Fruit fly (Drosophila melanogaster) whole organism, embryonic: ENCODE results near the gene CG14395.

Source experiments
- CG1024 ChIP-seq: fragments of 200-800 bp; sonication (Bioruptor generic); IDR thresholded peaks from 2 replicates; pipeline ENCODE4 v1.3.6; 2022; ENCODE audit warnings: missing biosample characterization, missing genetic modification characterization
- CG10431 ChIP-seq: fragments of 200-800 bp; sonication (Bioruptor generic); optimal IDR thresholded peaks from 3 replicates; lab custom pipeline; 2018; ENCODE audit warnings: missing biosample characterization, mild to moderate bottlenecking, missing genetic modification characterization
- CG11093 ChIP-seq: fragments of 200-800 bp; sonication (Bioruptor generic); IDR thresholded peaks from 3 replicates; pipeline ENCODE4 v1.3.6; 2022; ENCODE audit warnings: missing biosample characterization, missing genetic modification characterization
- CG11247 ChIP-seq: fragments of 200-800 bp; sonication (Bioruptor generic); IDR thresholded peaks from 2 replicates; pipeline ENCODE4 v1.3.6; 2022; ENCODE audit warnings: missing biosample characterization, missing genetic modification characterization
- CG12104 ChIP-seq: fragments of 200-800 bp; sonication (Bioruptor generic); optimal IDR thresholded peaks from 3 replicates; lab custom pipeline; 2016; ENCODE audit warnings: missing biosample characterization, missing genetic modification characterization
- CG12391 ChIP-seq: fragments of 200-800 bp; sonication (Bioruptor generic); optimal IDR thresholded peaks from 3 replicates; lab custom pipeline; 2018; ENCODE audit warnings: missing biosample characterization, mild to moderate bottlenecking, missing genetic modification characterization, moderate library complexity
- CG14014 ChIP-seq: fragments of 200-800 bp; sonication (Bioruptor generic); IDR thresholded peaks from 2 replicates; pipeline ENCODE4 v1.3.6; 2022; ENCODE audit warnings: missing biosample characterization, missing genetic modification characterization
- CG15479 ChIP-seq: fragments of 200-800 bp; sonication (Bioruptor generic); optimal IDR thresholded peaks from 3 replicates; lab custom pipeline; 2019; ENCODE audit warnings: missing biosample characterization, mild to moderate bottlenecking, missing genetic modification characterization, moderate library complexity
- CG18476 ChIP-seq: fragments of 200-800 bp; sonication (Bioruptor generic); optimal IDR thresholded peaks from 2 replicates; lab custom pipeline; 2016; ENCODE audit warnings: missing biosample characterization, mild to moderate bottlenecking, missing genetic modification characterization
- CG2116 ChIP-seq: fragments of 200-800 bp; sonication (Bioruptor generic); optimal IDR thresholded peaks from 3 replicates; lab custom pipeline; 2018; ENCODE audit warnings: missing biosample characterization, mild to moderate bottlenecking, missing genetic modification characterization
- CG2202 ChIP-seq: fragments of 200-800 bp; sonication (Bioruptor generic); optimal IDR thresholded peaks from 2 replicates; lab custom pipeline; 2018; ENCODE audit warnings: missing biosample characterization, mild to moderate bottlenecking, missing genetic modification characterization
- CG2875 ChIP-seq: fragments of 200-800 bp; sonication (Bioruptor generic); optimal IDR thresholded peaks from 2 replicates; lab custom pipeline; 2017; ENCODE audit warnings: missing biosample characterization, mild to moderate bottlenecking, missing genetic modification characterization, missing genetic modification reagents
- CG33213 ChIP-seq: fragments of 200-800 bp; sonication (Bioruptor generic); optimal IDR thresholded peaks from 3 replicates; lab custom pipeline; 2016; ENCODE audit warnings: missing biosample characterization, missing genetic modification characterization
- CG43689 ChIP-seq: fragments of 200-800 bp; sonication (Bioruptor generic); IDR thresholded peaks from 2 replicates; pipeline ENCODE4 v1.3.6; 2022; ENCODE audit warnings: missing biosample characterization, missing genetic modification characterization
- CG4730 ChIP-seq: fragments of 200-800 bp; sonication (Bioruptor generic); IDR thresholded peaks from 2 replicates; pipeline ENCODE4 v1.3.6; 2022; ENCODE audit warnings: missing biosample characterization, missing genetic modification characterization
- CG5953 ChIP-seq: fragments of 200-800 bp; sonication (Bioruptor generic); IDR thresholded peaks from 2 replicates; pipeline ENCODE4 v1.3.6; 2022; ENCODE audit warnings: missing biosample characterization, missing genetic modification characterization
- CG6765 ChIP-seq: fragments of 200-800 bp; sonication (Bioruptor generic); optimal IDR thresholded peaks from 3 replicates; lab custom pipeline; 2017; ENCODE audit warnings: missing biosample characterization, mild to moderate bottlenecking, missing genetic modification characterization
- CG7372 ChIP-seq: fragments of 200-800 bp; sonication (Bioruptor generic); IDR thresholded peaks from 2 replicates; pipeline ENCODE4 v1.3.6; 2022; ENCODE audit warnings: missing biosample characterization, missing genetic modification characterization
- CG7745 ChIP-seq: fragments of 200-800 bp; sonication (Bioruptor generic); optimal IDR thresholded peaks from 2 replicates; lab custom pipeline; 2018; ENCODE audit warnings: missing biosample characterization, mild to moderate bottlenecking, missing genetic modification characterization, moderate library complexity
- CG8478 ChIP-seq: fragments of >200 bp; optimal IDR thresholded peaks from 2 replicates; lab custom pipeline; 2018
- Chrac-16 ChIP-seq: fragments of 200-800 bp; sonication (Bioruptor generic); optimal IDR thresholded peaks from 3 replicates; lab custom pipeline; 2016; ENCODE audit warnings: missing biosample characterization, missing genetic modification characterization
- D19B ChIP-seq: fragments of 200-800 bp; sonication (Bioruptor generic); optimal IDR thresholded peaks from 2 replicates; lab custom pipeline; 2017; ENCODE audit warnings: missing biosample characterization, mild to moderate bottlenecking, missing genetic modification characterization
- Deaf1 ChIP-seq: fragments of 200-800 bp; optimal IDR thresholded peaks from 3 replicates; lab custom pipeline; 2019; ENCODE audit warnings: missing biosample characterization, mild to moderate bottlenecking, missing genetic modification characterization, moderate library complexity
- Dip2 ChIP-seq: fragments of 200-800 bp; sonication (Bioruptor generic); IDR thresholded peaks from 2 replicates; pipeline ENCODE4 v1.3.6; 2022; ENCODE audit warnings: missing biosample characterization, missing genetic modification characterization
- Doc3 ChIP-seq: fragments of 200-800 bp; sonication (Bioruptor generic); IDR thresholded peaks from 3 replicates; pipeline ENCODE4 v1.3.6; 2022; ENCODE audit warnings: missing biosample characterization, missing genetic modification characterization; ENCODE audit not compliant: partially characterized antibody
- Ets65A ChIP-seq: fragments of 200-800 bp; sonication (Bioruptor generic); peaks from one replicate; lab custom pipeline; 2016; ENCODE audit warnings: missing biosample characterization, missing genetic modification characterization
- HHEX ChIP-seq: fragments of 200-800 bp; sonication (Bioruptor generic); optimal IDR thresholded peaks from 3 replicates; lab custom pipeline; 2017; ENCODE audit warnings: missing biosample characterization, mild to moderate bottlenecking, missing genetic modification characterization, missing genetic modification reagents
- Hmr ChIP-seq: fragments of 200-800 bp; sonication (Bioruptor generic); optimal IDR thresholded peaks from 3 replicates; lab custom pipeline; 2017; ENCODE audit warnings: mild to moderate bottlenecking, missing biosample characterization, missing genetic modification reagents, missing genetic modification characterization
- Hr39 ChIP-seq: fragments of >200 bp; optimal IDR thresholded peaks from 2 replicates; lab custom pipeline; 2017
- Mad ChIP-seq: fragments of 200-800 bp; sonication (Bioruptor generic); optimal IDR thresholded peaks from 2 replicates; lab custom pipeline; 2016; ENCODE audit warnings: missing biosample characterization, missing genetic modification characterization
- Max ChIP-seq: fragments of 200-800 bp; sonication (Bioruptor generic); optimal IDR thresholded peaks from 2 replicates; lab custom pipeline; 2016; ENCODE audit warnings: missing biosample characterization, mild to moderate bottlenecking, missing genetic modification characterization
- Vsx1 ChIP-seq: fragments of 200-800 bp; sonication (Bioruptor generic); optimal IDR thresholded peaks from 2 replicates; lab custom pipeline; 2017; ENCODE audit warnings: missing biosample characterization, mild to moderate bottlenecking, missing genetic modification characterization, missing genetic modification reagents
- br ChIP-seq: fragments of >200 bp; optimal IDR thresholded peaks from 2 replicates; lab custom pipeline; 2017
- dan ChIP-seq: fragments of 200-800 bp; sonication (Bioruptor generic); IDR thresholded peaks from 2 replicates; pipeline ENCODE4 v1.3.6; 2022; ENCODE audit warnings: missing biosample characterization, missing genetic modification characterization
- fd64A ChIP-seq: fragments of 200-800 bp; sonication (Bioruptor generic); optimal IDR thresholded peaks from 3 replicates; lab custom pipeline; 2018; ENCODE audit warnings: missing biosample characterization, mild to moderate bottlenecking, missing genetic modification characterization
- gro ChIP-seq: fragments of 200-800 bp; sonication (Bioruptor generic); optimal IDR thresholded peaks from 2 replicates; lab custom pipeline; 2016; ENCODE audit warnings: missing biosample characterization, missing genetic modification characterization
- h ChIP-seq: fragments of >200 bp; optimal IDR thresholded peaks from 2 replicates; lab custom pipeline; 2017
- kay ChIP-seq: fragments of 200-800 bp; sonication (Bioruptor generic); optimal IDR thresholded peaks from 2 replicates; lab custom pipeline; 2016; ENCODE audit warnings: missing biosample characterization, missing genetic modification characterization
- mld ChIP-seq: fragments of 200-800 bp; sonication (Bioruptor generic); IDR thresholded peaks from 3 replicates; pipeline ENCODE4 v1.3.6; 2022; ENCODE audit warnings: missing biosample characterization, missing genetic modification characterization; ENCODE audit not compliant: partially characterized antibody
- ranshi ChIP-seq: fragments of 200-800 bp; sonication (Bioruptor generic); IDR thresholded peaks from 2 replicates; pipeline ENCODE4 v1.3.6; 2022; ENCODE audit warnings: missing biosample characterization, missing genetic modification characterization
- run ChIP-seq: fragments of 200-800 bp; sonication (Bioruptor generic); optimal IDR thresholded peaks from 3 replicates; lab custom pipeline; 2018; ENCODE audit warnings: missing biosample characterization, mild to moderate bottlenecking, missing genetic modification characterization
- sd ChIP-seq: fragments of 200-800 bp; sonication (Bioruptor generic); optimal IDR thresholded peaks from 3 replicates; lab custom pipeline; 2018; ENCODE audit warnings: missing biosample characterization, mild to moderate bottlenecking, missing genetic modification characterization, moderate library complexity
- so ChIP-seq: fragments of 200-800 bp; sonication (Bioruptor generic); IDR thresholded peaks from 3 replicates; pipeline ENCODE4 v1.3.6; 2022; ENCODE audit warnings: missing biosample characterization, missing genetic modification characterization
- tap ChIP-seq: fragments of 200-800 bp; optimal IDR thresholded peaks from 3 replicates; lab custom pipeline; 2019; ENCODE audit warnings: missing biosample characterization, mild to moderate bottlenecking, missing genetic modification characterization, moderate library complexity
- tgo ChIP-seq: fragments of 200-800 bp; sonication (Bioruptor generic); IDR thresholded peaks from 3 replicates; pipeline ENCODE4 v1.3.6; 2022; ENCODE audit warnings: missing biosample characterization, missing genetic modification characterization
- tio ChIP-seq: fragments of 200-800 bp; sonication (Bioruptor generic); optimal IDR thresholded peaks from 2 replicates; lab custom pipeline; 2017; ENCODE audit warnings: missing biosample characterization, missing genetic modification characterization, inconsistent platforms
- ttk ChIP-seq: fragments of 200-800 bp; sonication (Bioruptor generic); IDR thresholded peaks from 2 replicates; pipeline ENCODE4 v2.1.2; 2022; ENCODE audit warnings: missing biosample characterization, missing genetic modification characterization
- twi ChIP-seq: fragments of 200-800 bp; optimal IDR thresholded peaks from 2 replicates; lab custom pipeline; 2019; ENCODE audit warnings: missing biosample characterization, mild to moderate bottlenecking, missing genetic modification characterization, moderate library complexity
- unc-4 ChIP-seq: fragments of 200-800 bp; sonication (Bioruptor generic); IDR thresholded peaks from 2 replicates; pipeline ENCODE4 v1.3.6; 2022; ENCODE audit warnings: missing biosample characterization, missing genetic modification characterization; ENCODE audit not compliant: partially characterized antibody
- wek ChIP-seq: fragments of 200-800 bp; sonication (Bioruptor generic); optimal IDR thresholded peaks from 3 replicates; lab custom pipeline; 2018; ENCODE audit warnings: missing biosample characterization, mild to moderate bottlenecking, missing genetic modification characterization, moderate library complexity
- z ChIP-seq: fragments of 200-800 bp; sonication (Bioruptor generic); IDR thresholded peaks from 3 replicates; pipeline ENCODE4 v1.3.6; 2022; ENCODE audit warnings: missing biosample characterization, missing genetic modification characterization
- zfh2 ChIP-seq: fragments of 200-800 bp; sonication (Bioruptor generic); optimal IDR thresholded peaks from 2 replicates; lab custom pipeline; 2016; ENCODE audit warnings: missing biosample characterization, missing genetic modification characterization

Gene CG14395

DNA sequence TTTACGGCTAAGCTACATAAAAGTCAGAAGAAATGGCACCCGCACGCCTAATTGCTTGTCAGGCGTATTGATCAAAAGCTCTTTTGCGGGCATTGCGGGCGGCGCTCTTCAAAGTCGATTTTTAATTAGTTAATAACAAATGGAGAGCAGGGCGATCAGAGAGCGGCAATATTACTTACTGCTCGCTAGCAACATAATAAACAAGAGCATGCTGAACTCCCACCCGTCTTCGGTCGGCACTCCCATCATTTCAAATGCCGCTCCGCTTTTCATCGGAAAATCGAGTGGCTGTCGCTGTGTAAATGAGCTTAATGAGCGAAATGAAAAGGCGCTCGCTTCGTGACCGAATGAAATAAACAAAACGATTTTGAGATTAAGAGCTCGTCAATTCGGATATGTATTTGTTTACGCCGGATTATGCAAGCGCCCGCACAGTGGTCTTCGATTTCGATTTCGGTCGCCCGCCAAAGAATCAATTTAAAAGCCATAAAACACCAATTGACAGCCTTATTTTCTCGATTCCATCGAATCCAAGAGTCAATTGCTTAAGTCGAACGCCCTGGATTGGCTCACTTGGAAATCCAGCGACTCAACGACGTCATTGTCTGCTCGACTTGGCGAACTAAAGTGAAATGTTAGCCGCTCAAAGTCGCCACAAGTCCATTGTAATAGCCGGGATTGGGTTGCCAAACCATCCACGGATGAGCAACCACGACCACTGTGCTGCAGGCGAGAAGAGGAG lies 8.9 kb upstream of the CG14395 start (continued):
- TF ChIP-seq dan (GFP tag; lab: Robert Waterston, UW) (no peak), unc-4 (no peak), CG2202 (tag; lab: Kevin White, UChicago) (no peak), CG2116 (GFP tag; lab: Kevin White, UChicago) (peak; percentile 42), CG14014 (GFP tag; lab: Robert Waterston, UW) (peak; percentile 80), kay (GFP tag; lab: Kevin White, UChicago) (peak; percentile 57), CG7372 (GFP tag; lab: Robert Waterston, UW) (peak; percentile 84), Deaf1 (peak; percentile 47), Mad (GFP tag; lab: Kevin White, UChicago) (peak; percentile 69), HHEX (GFP tag; lab: Kevin White, UChicago) (peak; percentile 83), br (no peak), Dip2 (GFP tag; lab: Robert Waterston, UW) (peak; percentile 57), zfh2 (peak; percentile 69), twi (peak; percentile 33), tio (GFP tag; lab: Kevin White, UChicago) (peak; percentile 77), CG7745 (tag; lab: Kevin White, UChicago) (no peak), h (lab: Kevin White, UChicago) (no peak), CG11247 (GFP tag; lab: Robert Waterston, UW) (peak; percentile 67), CG33213 (GFP tag; lab: Kevin White, UChicago) (peak; percentile 64), CG1024 (peak; percentile 45; the same call in 1 of the 2 replicates), sd (no peak), run (peak; percentile 76), Ets65A (GFP tag; lab: Kevin White, UChicago) (peak; percentile 96), CG4730 (GFP tag; lab: Robert Waterston, UW) (peak; percentile 73), CG43689 (GFP tag; lab: Robert Waterston, UW) (peak; percentile 49), CG12391 (tag; lab: Kevin White, UChicago) (peak; percentile 77), Vsx1 (peak; percentile 27), CG12104 (GFP tag; lab: Kevin White, UChicago) (peak; percentile 61), so (GFP tag; lab: Robert Waterston, UW) (peak; percentile 84; the same call in 2 of the 3 replicates), fd64A (GFP tag; lab: Kevin White, UChicago) (peak; percentile 52), CG10431 (GFP tag; lab: Kevin White, UChicago) (no peak), ranshi (peak; percentile 76), Chrac-16 (GFP tag; lab: Kevin White, UChicago) (peak; percentile 73), ttk (peak; percentile 86), CG2875 (GFP tag; lab: Kevin White, UChicago) (peak; percentile 70), CG8478 (no peak), gro (GFP tag; lab: Kevin White, UChicago) (no peak), z (GFP tag; lab: Robert Waterston, UW) (peak; percentile 84), Hr39 (lab: Kevin White, UChicago) (no peak), Hmr (GFP tag; lab: Kevin White, UChicago) (peak; percentile 69), CG15479 (GFP tag; lab: Kevin White, UChicago) (no peak), Max (peak; percentile 53), CG6765 (GFP tag; lab: Kevin White, UChicago) (peak; percentile 4), CG11093 (peak; percentile 81), Doc3 (GFP tag; lab: Robert Waterston, UW) (no peak), D19B (peak; percentile 70), CG18476 (peak; percentile 32), tgo (GFP tag; lab: Robert Waterston, UW) (peak; percentile 82), wek (peak; percentile 37), tap (tag; lab: Kevin White, UChicago) (peak; percentile 77), CG5953 (peak; percentile 76), mld (GFP tag; lab: Robert Waterston, UW) (no peak)
